Fruit fly (Drosophila melanogaster) whole organism, adult: Measurements from ENCODE around the gene sov.

Experiments used
- CG11617 ChIP-seq: fragments of 200-800 bp; sonication (Bioruptor generic); optimal IDR thresholded peaks from 2 replicates; lab custom pipeline; 2017; ENCODE audit warnings: mild to moderate bottlenecking, missing biosample characterization, missing genetic modification reagents, missing genetic modification characterization
- CG1620 ChIP-seq: fragments of 200-800 bp; sonication (Bioruptor generic); optimal IDR thresholded peaks from 2 replicates; lab custom pipeline; 2016; ENCODE audit warnings: missing biosample characterization, missing genetic modification characterization
- CG5204 ChIP-seq: fragments of 200-800 bp; sonication (Bioruptor generic); optimal IDR thresholded peaks from 2 replicates; lab custom pipeline; 2016; ENCODE audit warnings: missing biosample characterization, missing genetic modification characterization
- CG7101 ChIP-seq: fragments of 200-800 bp; sonication (Bioruptor generic); optimal IDR thresholded peaks from 2 replicates; lab custom pipeline; 2018; ENCODE audit warnings: missing biosample characterization, mild to moderate bottlenecking, missing genetic modification characterization, moderate library complexity
- Clk ChIP-seq: fragments of 200-800 bp; sonication (Bioruptor generic); optimal IDR thresholded peaks from 2 replicates; lab custom pipeline; 2017; ENCODE audit warnings: missing biosample characterization, missing genetic modification characterization
- Crg-1 ChIP-seq: fragments of 200-800 bp; sonication (Bioruptor generic); optimal IDR thresholded peaks from 2 replicates; lab custom pipeline; 2016; ENCODE audit warnings: missing biosample characterization, missing genetic modification characterization
- Mnt ChIP-seq: fragments of 200-800 bp; sonication (Bioruptor generic); optimal IDR thresholded peaks from 2 replicates; lab custom pipeline; 2016; ENCODE audit warnings: missing biosample characterization, mild to moderate bottlenecking, missing genetic modification characterization
- cic ChIP-seq: fragments of 200-800 bp; sonication (Bioruptor generic); optimal IDR thresholded peaks from 2 replicates; lab custom pipeline; 2017; ENCODE audit warnings: missing biosample characterization, mild to moderate bottlenecking, missing genetic modification characterization, moderate library complexity
- kay ChIP-seq: fragments of 200-800 bp; sonication (Bioruptor generic); peaks from one replicate; lab custom pipeline; 2016; ENCODE audit warnings: missing biosample characterization, missing genetic modification characterization, borderline replicate concordance
- ovo ChIP-seq: fragments of 200-800 bp; sonication (Bioruptor generic); optimal IDR thresholded peaks from 2 replicates; lab custom pipeline; 2016; ENCODE audit warnings: missing biosample characterization, missing genetic modification characterization
- tj ChIP-seq: fragments of 200-800 bp; sonication (Bioruptor generic); optimal IDR thresholded peaks from 3 replicates; lab custom pipeline; 2017; ENCODE audit warnings: missing biosample characterization, mild to moderate bottlenecking, missing genetic modification characterization, moderate library complexity

- TF ChIP-seq CG5204 (GFP tag; lab: Kevin White, UChicago) (no peak), tj (GFP tag; lab: Kevin White, UChicago) (no peak), CG1620 (no peak), CG11617 (GFP tag; lab: Kevin White, UChicago) (no peak), ovo (GFP tag; lab: Kevin White, UChicago) (no peak), CG7101 (no peak), cic (GFP tag; lab: Kevin White, UChicago) (peak; percentile 67), Crg-1 (GFP tag; lab: Kevin White, UChicago) (no peak), Clk (GFP tag; lab: Kevin White, UChicago) (no peak), Mnt (no peak), kay (no peak)
Observed at dm6 chrX:6706570-6707306, 49.4 kb upstream of the sov start.
